Worm (Caenorhabditis elegans) whole organism, mixed stage, embryonic: ENCODE measurements around the gene ndub-6.

Source experiments
- M03D4.4 ChIP-seq: sonication (generic microtip); optimal IDR thresholded peaks from 2 replicates; lab custom pipeline; 2017; ENCODE audit warnings: mild to moderate bottlenecking, missing genetic modification characterization, missing compliant biosample characterization
- bed-3 ChIP-seq: fragments of 200-800 bp; sonication (Bioruptor generic); optimal IDR thresholded peaks from 3 replicates; lab custom pipeline; 2018; ENCODE audit warnings: mild to moderate bottlenecking, missing genetic modification characterization, moderate library complexity, missing compliant biosample characterization
- blmp-1 ChIP-seq: fragments of 150-350 bp; optimal IDR thresholded peaks from 2 replicates; lab custom pipeline; 2014; ENCODE audit warnings: missing biosample characterization, missing genetic modification characterization
- ceh-39 ChIP-seq: fragments of 150-350 bp; optimal IDR thresholded peaks from 2 replicates; lab custom pipeline; 2014; ENCODE audit warnings: missing biosample characterization, missing genetic modification characterization
- ceh-43 ChIP-seq: fragments of 200-800 bp; sonication (Bioruptor generic); optimal IDR thresholded peaks from 2 replicates; lab custom pipeline; 2018; ENCODE audit warnings: mild to moderate bottlenecking, missing genetic modification characterization, moderate library complexity, missing compliant biosample characterization
- ceh-83 ChIP-seq: fragments of 200-800 bp; sonication (Bioruptor generic); optimal IDR thresholded peaks from 2 replicates; lab custom pipeline; 2018; ENCODE audit warnings: mild to moderate bottlenecking, missing genetic modification characterization, missing compliant biosample characterization
- ces-1 ChIP-seq: fragments of 150-350 bp; optimal IDR thresholded peaks from 2 replicates; lab custom pipeline; 2014; ENCODE audit warnings: missing biosample characterization, missing genetic modification reagents, missing genetic modification characterization
- cnd-1 ChIP-seq: fragments of 200-800 bp; sonication (Bioruptor generic); optimal IDR thresholded peaks from 2 replicates; lab custom pipeline; 2018; ENCODE audit warnings: mild to moderate bottlenecking, missing genetic modification characterization, missing compliant biosample characterization
- drap-1 ChIP-seq: fragments of 200-800 bp; sonication (Bioruptor generic); optimal IDR thresholded peaks from 3 replicates; lab custom pipeline; 2018; ENCODE audit warnings: mild to moderate bottlenecking, missing genetic modification characterization, missing compliant biosample characterization
- elt-1 ChIP-seq: sonication (generic microtip); optimal IDR thresholded peaks from 2 replicates; lab custom pipeline; 2017; ENCODE audit warnings: missing genetic modification characterization, mild to moderate bottlenecking, missing compliant biosample characterization, antibody characterized with exemption, moderate library complexity, borderline replicate concordance; ENCODE audit not compliant: insufficient read depth
- elt-3 ChIP-seq: fragments of 150-350 bp; optimal IDR thresholded peaks from 2 replicates; lab custom pipeline; 2014; ENCODE audit warnings: missing biosample characterization, missing genetic modification characterization
- flh-1 ChIP-seq: fragments of 200-800 bp; sonication (Bioruptor generic); optimal IDR thresholded peaks from 2 replicates; lab custom pipeline; 2018; ENCODE audit warnings: mild to moderate bottlenecking, missing genetic modification characterization, moderate library complexity, missing compliant biosample characterization
- ham-2 ChIP-seq: fragments of 200-800 bp; sonication (Bioruptor generic); optimal IDR thresholded peaks from 2 replicates; lab custom pipeline; 2018; ENCODE audit warnings: mild to moderate bottlenecking, missing genetic modification characterization, missing compliant biosample characterization
- hlh-1 ChIP-seq: fragments of 150-350 bp; optimal IDR thresholded peaks from 2 replicates; lab custom pipeline; 2014; ENCODE audit warnings: missing biosample characterization, missing genetic modification reagents, missing genetic modification characterization
- lin-13 ChIP-seq: fragments of 150-350 bp; optimal IDR thresholded peaks from 2 replicates; lab custom pipeline; 2014; ENCODE audit warnings: missing biosample characterization, missing genetic modification characterization
- lin-32 ChIP-seq: fragments of 200-800 bp; sonication (Bioruptor generic); optimal IDR thresholded peaks from 2 replicates; lab custom pipeline; 2018; ENCODE audit warnings: mild to moderate bottlenecking, missing genetic modification characterization, missing compliant biosample characterization
- lsy-2 ChIP-seq: fragments of 150-350 bp; optimal IDR thresholded peaks from 2 replicates; lab custom pipeline; 2014; ENCODE audit warnings: missing biosample characterization, missing genetic modification characterization
- mab-5 ChIP-seq: fragments of 150-350 bp; optimal IDR thresholded peaks from 2 replicates; lab custom pipeline; 2014; ENCODE audit warnings: missing biosample characterization, missing genetic modification characterization
- mep-1 ChIP-seq: fragments of 150-350 bp; optimal IDR thresholded peaks from 2 replicates; lab custom pipeline; 2017; ENCODE audit warnings: missing biosample characterization, missing genetic modification reagents, missing genetic modification characterization, inconsistent platforms
- mls-2 ChIP-seq: sonication (generic microtip); optimal IDR thresholded peaks from 2 replicates; lab custom pipeline; 2016; ENCODE audit warnings: mild to moderate bottlenecking, missing genetic modification characterization, moderate library complexity, missing compliant biosample characterization
- nhr-12 ChIP-seq: fragments of 150-350 bp; optimal IDR thresholded peaks from 2 replicates; lab custom pipeline; 2014; ENCODE audit warnings: missing biosample characterization, missing genetic modification characterization
- nhr-2 ChIP-seq: fragments of 150-350 bp; optimal IDR thresholded peaks from 2 replicates; lab custom pipeline; 2014; ENCODE audit warnings: missing biosample characterization, missing genetic modification characterization
- nhr-237 ChIP-seq: fragments of 150-350 bp; optimal IDR thresholded peaks from 2 replicates; lab custom pipeline; 2014; ENCODE audit warnings: missing biosample characterization, missing genetic modification characterization
- nhr-28 ChIP-seq: fragments of 150-350 bp; optimal IDR thresholded peaks from 2 replicates; lab custom pipeline; 2014; ENCODE audit warnings: missing biosample characterization, missing genetic modification characterization
- nhr-76 ChIP-seq: sonication (generic microtip); optimal IDR thresholded peaks from 2 replicates; lab custom pipeline; 2017; ENCODE audit warnings: missing biosample characterization, missing genetic modification characterization
- pha-4 ChIP-seq: fragments of 150-350 bp; optimal IDR thresholded peaks from 2 replicates; lab custom pipeline; 2018; ENCODE audit warnings: missing biosample characterization, missing genetic modification reagents, missing genetic modification characterization
- sem-2 ChIP-seq: fragments of 200-800 bp; sonication (Bioruptor generic); optimal IDR thresholded peaks from 2 replicates; lab custom pipeline; 2018; ENCODE audit warnings: mild to moderate bottlenecking, missing genetic modification characterization, missing compliant biosample characterization
- snpc-4 ChIP-seq: fragments of 150-350 bp; optimal IDR thresholded peaks from 2 replicates; lab custom pipeline; 2014; ENCODE audit warnings: missing biosample characterization, missing genetic modification characterization
- sptf-1 ChIP-seq: sonication (generic microtip); optimal IDR thresholded peaks from 2 replicates; lab custom pipeline; 2017; ENCODE audit warnings: mild to moderate bottlenecking, missing genetic modification characterization, moderate library complexity, missing compliant biosample characterization
- tbx-8 ChIP-seq: fragments of 200-800 bp; sonication (Bioruptor generic); optimal IDR thresholded peaks from 2 replicates; lab custom pipeline; 2018; ENCODE audit warnings: mild to moderate bottlenecking, missing genetic modification characterization, moderate library complexity, missing compliant biosample characterization
- unc-120 ChIP-seq: sonication (generic microtip); optimal IDR thresholded peaks from 2 replicates; lab custom pipeline; 2017; ENCODE audit warnings: missing genetic modification characterization, missing compliant biosample characterization; ENCODE audit not compliant: poor library complexity, severe bottlenecking
- unc-39 ChIP-seq: fragments of 150-350 bp; optimal IDR thresholded peaks from 2 replicates; lab custom pipeline; 2014; ENCODE audit warnings: missing biosample characterization, missing genetic modification characterization
- unc-62 ChIP-seq: fragments of 150-350 bp; optimal IDR thresholded peaks from 2 replicates; lab custom pipeline; 2014; ENCODE audit warnings: missing biosample characterization, missing genetic modification reagents, missing genetic modification characterization
- zip-8 ChIP-seq: fragments of 150-350 bp; optimal IDR thresholded peaks from 2 replicates; lab custom pipeline; 2014; ENCODE audit warnings: missing biosample characterization, missing genetic modification characterization
- ztf-11 ChIP-seq: fragments of 150-350 bp; optimal IDR thresholded peaks from 2 replicates; lab custom pipeline; 2014; ENCODE audit warnings: missing biosample characterization, missing genetic modification characterization

ndub-6 gene

ce11 chrIV:11692071-11692673 is 40.0 kb downstream of the ndub-6 start:
- TF ChIP-seq ceh-39 (tag; lab: Kevin White, UChicago) (peak; percentile 46), ces-1 (peak; percentile 99), nhr-76 (tag; lab: Kevin White, UChicago) (no peak), ham-2 (GFP tag; lab: Kevin White, UChicago) (peak; percentile 97), flh-1 (GFP tag; lab: Kevin White, UChicago) (no peak), unc-120 (peak; percentile 88), unc-62 (peak; percentile 81), ceh-83 (no peak), drap-1 (GFP tag; lab: Kevin White, UChicago) (peak; percentile 44), pha-4 (tag; lab: Kevin White, UChicago) (peak; percentile 49), M03D4.4 (tag; lab: Kevin White, UChicago) (peak; percentile 64), cnd-1 (tag; lab: Kevin White, UChicago) (peak; percentile 72), ztf-11 (tag; lab: Kevin White, UChicago) (no peak), unc-39 (no peak), nhr-12 (tag; lab: Kevin White, UChicago) (no peak), ceh-43 (GFP tag; lab: Kevin White, UChicago) (peak; percentile 18), bed-3 (GFP tag; lab: Kevin White, UChicago) (no peak), lsy-2 (tag; lab: Kevin White, UChicago) (peak; percentile 23), lin-13 (no peak), nhr-2 (peak; percentile 1), sptf-1 (tag; lab: Kevin White, UChicago) (peak; percentile 28), sem-2 (GFP tag; lab: Kevin White, UChicago) (no peak), hlh-1 (peak; percentile 73), mep-1 (tag; lab: Kevin White, UChicago) (peak; percentile 67), mab-5 (tag; lab: Kevin White, UChicago) (no peak), elt-1 (tag; lab: Kevin White, UChicago) (no peak), zip-8 (tag; lab: Kevin White, UChicago) (no peak), snpc-4 (no peak), lin-32 (GFP tag; lab: Kevin White, UChicago) (no peak), blmp-1 (tag; lab: Kevin White, UChicago) (peak; percentile 36), nhr-237 (tag; lab: Kevin White, UChicago) (peak; percentile 70), nhr-28 (tag; lab: Kevin White, UChicago) (no peak), mls-2 (peak; percentile 60), tbx-8 (GFP tag; lab: Kevin White, UChicago) (peak; percentile 39), elt-3 (tag; lab: Kevin White, UChicago) (no peak)

DNA sequence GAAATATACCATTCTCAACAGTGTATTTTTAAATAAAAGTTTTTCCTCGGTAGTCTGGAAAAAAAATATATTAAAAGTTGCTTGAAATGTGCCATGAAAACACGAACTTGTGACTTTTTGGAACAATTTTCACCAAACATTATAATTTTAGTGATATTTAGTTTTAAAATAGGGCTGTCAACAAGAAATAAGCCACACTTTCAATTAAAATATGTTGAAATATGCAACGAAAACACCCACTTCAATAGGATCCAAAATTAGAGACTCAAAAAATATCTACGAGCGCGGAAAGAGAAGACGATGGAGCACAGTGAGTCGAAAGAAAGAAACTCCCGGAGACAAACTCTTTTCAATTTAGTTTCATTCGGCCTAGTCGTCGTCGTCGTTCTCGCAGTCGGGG is 41.3 kb downstream of the ndub-6 start, which contains the start of gene ZK792.12:
Gene ZK792.12 (plus strand): TSS at position 301 of the 400 bp plus-strand sequence.
- TF ChIP-seq drap-1 (GFP tag; lab: Kevin White, UChicago) (no peak), ceh-83 (no peak), elt-3 (tag; lab: Kevin White, UChicago) (no peak), ztf-11 (tag; lab: Kevin White, UChicago) (no peak), flh-1 (GFP tag; lab: Kevin White, UChicago) (no peak), cnd-1 (tag; lab: Kevin White, UChicago) (no peak), mab-5 (tag; lab: Kevin White, UChicago) (no peak)

- no peak for TF ChIP-seq ceh-43 (GFP tag; lab: Kevin White, UChicago)
- peak; percentile 55 for TF ChIP-seq pha-4 (tag; lab: Kevin White, UChicago)
- TF ChIP-seq ces-1, result peak; percentile 44
Measured at ce11 chrIV:11694143-11694542, 41.9 kb downstream of the ndub-6 start, which contains the start of gene ZK792.7. ZK792.7 (plus strand) TSS chrIV:11694443.

- TF ChIP-seq snpc-4, result no peak
- TF ChIP-seq drap-1 (GFP tag; lab: Kevin White, UChicago), result no peak
- no peak for TF ChIP-seq ceh-39 (tag; lab: Kevin White, UChicago)
- no peak for TF ChIP-seq sptf-1 (tag; lab: Kevin White, UChicago)
- no peak for TF ChIP-seq lin-13
- TF ChIP-seq nhr-12 (tag; lab: Kevin White, UChicago), result no peak
- no peak for TF ChIP-seq bed-3 (GFP tag; lab: Kevin White, UChicago)
- no peak for TF ChIP-seq lsy-2 (tag; lab: Kevin White, UChicago)
- no peak for TF ChIP-seq ceh-43 (GFP tag; lab: Kevin White, UChicago)
- no peak for TF ChIP-seq ham-2 (GFP tag; lab: Kevin White, UChicago)
- no peak for TF ChIP-seq ces-1
- no peak for TF ChIP-seq nhr-237 (tag; lab: Kevin White, UChicago)
- TF ChIP-seq elt-3 (tag; lab: Kevin White, UChicago), result no peak
- TF ChIP-seq, all 35 proteins: peak for 0
Measured at ce11 chrIV:11695634-11696033, 43.4 kb downstream of the ndub-6 start.
